Worm (Caenorhabditis elegans): ENCODE results near the gene grl-27.

The grl-27 gene

DNA sequence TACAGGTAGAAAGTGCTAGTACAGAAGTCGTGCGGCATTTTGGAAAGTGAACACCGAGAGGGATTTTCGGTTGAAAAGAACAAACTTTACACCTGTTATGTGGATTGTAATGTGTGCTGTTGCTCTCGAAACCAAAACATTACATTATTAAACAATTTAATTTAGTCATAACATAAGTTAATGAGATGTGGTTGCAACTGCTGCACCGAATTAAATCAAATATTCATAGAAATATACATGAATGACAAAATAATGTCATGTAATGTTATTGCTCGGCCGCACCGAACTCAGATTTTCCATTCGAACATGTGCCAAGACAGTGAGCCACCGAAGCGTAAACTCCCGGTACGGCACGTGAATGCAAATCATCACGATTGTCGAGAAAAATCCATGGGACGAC, 19.3 kb upstream of the grl-27 start, which contains the start of gene srh-213:
Gene srh-213, minus strand, starts transcription at position 101 of the 400 bp plus-strand sequence.
- no peak for TF ChIP-seq tab-1 (GFP tag; IDR thresholded peaks at IDR 0.05)
- no peak for TF ChIP-seq T22C8.4 (GFP tag; IDR thresholded peaks at IDR 0.05)
- no peak for TF ChIP-seq ref-1 (GFP tag; conservative IDR thresholded peaks at IDR 0.05)
- no peak for TF ChIP-seq ztf-29 (GFP tag; IDR thresholded peaks at IDR 0.05)
- TF ChIP-seq flt-1 (GFP tag; IDR thresholded peaks at IDR 0.05) = no peak
- no peak for TF ChIP-seq klf-2 (GFP tag; conservative IDR thresholded peaks at IDR 0.05)
- TF ChIP-seq ztf-23 (GFP tag; IDR thresholded peaks at IDR 0.05) = no peak
- TF ChIP-seq cog-1 (tag; optimal IDR thresholded peaks at IDR 0.05) = no peak
- TF ChIP-seq med-1 (GFP tag; optimal IDR thresholded peaks at IDR 0.05; ENCODE audit: insufficient read depth) = no peak

DNA sequence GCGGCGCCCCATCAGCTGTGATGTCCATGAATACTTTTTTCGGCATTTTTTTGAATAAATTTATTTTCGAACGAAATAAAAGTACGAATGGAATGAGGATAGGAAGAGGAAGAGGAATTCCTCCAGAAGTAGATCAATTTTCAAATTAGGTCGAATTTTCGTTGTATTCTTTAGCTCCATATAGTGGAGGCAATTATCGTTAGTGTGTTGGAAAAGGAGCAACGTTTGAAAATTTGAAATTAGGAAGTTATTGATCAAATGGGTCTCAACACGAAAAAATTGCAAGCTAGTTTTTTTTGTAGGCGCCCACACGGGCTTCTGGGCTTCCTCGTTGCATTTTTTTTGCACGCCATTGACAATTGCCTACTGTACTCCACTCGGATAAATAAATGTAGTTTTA, 16.4 kb upstream of the grl-27 start, which contains the start of gene T22F3.12:
Gene T22F3.12, minus strand, starts transcription at position 101 of the 400 bp plus-strand sequence.
- TF ChIP-seq ref-1 (GFP tag; conservative IDR thresholded peaks at IDR 0.05) = no peak
- TF ChIP-seq ztf-23 (GFP tag; IDR thresholded peaks at IDR 0.05) = no peak
- no peak for TF ChIP-seq flt-1 (GFP tag; IDR thresholded peaks at IDR 0.05)

DNA sequence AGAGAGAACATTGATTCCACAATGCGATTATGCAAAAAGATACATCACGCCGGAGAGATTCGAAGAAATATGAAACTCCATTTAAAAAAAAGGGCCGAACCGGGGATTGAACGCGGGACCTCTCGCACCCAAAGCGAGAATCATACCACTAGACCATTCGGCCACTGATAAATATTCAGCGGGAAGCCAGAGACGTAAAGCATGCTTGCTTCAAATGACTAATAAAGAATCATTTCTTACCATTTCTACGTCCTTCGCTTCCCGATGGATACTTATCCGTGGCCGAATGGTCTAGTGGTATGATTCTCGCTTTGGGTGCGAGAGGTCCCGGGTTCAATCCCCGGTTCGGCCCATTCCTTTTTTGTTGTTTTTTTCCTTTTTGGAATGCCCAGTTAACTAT, 12.6 kb upstream of the grl-27 start:
- TF ChIP-seq med-1 (GFP tag; optimal IDR thresholded peaks at IDR 0.05; ENCODE audit: insufficient read depth) = no peak
- TF ChIP-seq cog-1 (tag; optimal IDR thresholded peaks at IDR 0.05) = no peak
- no peak for TF ChIP-seq klf-2 (GFP tag; conservative IDR thresholded peaks at IDR 0.05)
- no peak for TF ChIP-seq T22C8.4 (GFP tag; IDR thresholded peaks at IDR 0.05)
- no peak for TF ChIP-seq ref-1 (GFP tag; conservative IDR thresholded peaks at IDR 0.05)
- no peak for TF ChIP-seq ztf-23 (GFP tag; IDR thresholded peaks at IDR 0.05)
- TF ChIP-seq flt-1 (GFP tag; IDR thresholded peaks at IDR 0.05) = no peak
- TF ChIP-seq tab-1 (GFP tag; IDR thresholded peaks at IDR 0.05) = no peak
- TF ChIP-seq ztf-29 (GFP tag; IDR thresholded peaks at IDR 0.05) = no peak

- TF ChIP-seq klf-2 (GFP tag; conservative IDR thresholded peaks at IDR 0.05) = 0 out of 2 replicates have a peak, but pooled peaks have one; percentile 57
- peak; percentile 81; the same call in 1 of the 2 replicates for TF ChIP-seq tab-1 (GFP tag; IDR thresholded peaks at IDR 0.05)
- TF ChIP-seq flt-1 (GFP tag; IDR thresholded peaks at IDR 0.05) = peak; percentile 74
- no peak for TF ChIP-seq ref-1 (GFP tag; conservative IDR thresholded peaks at IDR 0.05)
- TF ChIP-seq ztf-29 (GFP tag; IDR thresholded peaks at IDR 0.05) = peak; percentile 49; the same call in 1 of the 2 replicates
- no peak for TF ChIP-seq cog-1 (tag; optimal IDR thresholded peaks at IDR 0.05)
- TF ChIP-seq med-1 (GFP tag; optimal IDR thresholded peaks at IDR 0.05; ENCODE audit: insufficient read depth) = peak; percentile 66
- TF ChIP-seq T22C8.4 (GFP tag; IDR thresholded peaks at IDR 0.05) = 0 out of 2 replicates have a peak, but pooled peaks have one; percentile 15
- TF ChIP-seq ztf-23 (GFP tag; IDR thresholded peaks at IDR 0.05) = peak; percentile 76
Observed at ce11 chrV:3587633-3588032, 12.0 kb upstream of the grl-27 start.

- TF ChIP-seq klf-2 (GFP tag; conservative IDR thresholded peaks at IDR 0.05) (no peak), cog-1 (tag; optimal IDR thresholded peaks at IDR 0.05) (no peak), T22C8.4 (GFP tag; IDR thresholded peaks at IDR 0.05) (no peak), med-1 (GFP tag; optimal IDR thresholded peaks at IDR 0.05; ENCODE audit: insufficient read depth) (no peak)
Observed at ce11 chrV:3586014-3586689, 10.5 kb upstream of the grl-27 start, which contains the start of the genes rpl-11.1 and T22F3.2. TSS of gene rpl-11.1 (minus strand) at chrV:3586064. TSS of gene T22F3.2 (plus strand) at chrV:3586639.

DNA sequence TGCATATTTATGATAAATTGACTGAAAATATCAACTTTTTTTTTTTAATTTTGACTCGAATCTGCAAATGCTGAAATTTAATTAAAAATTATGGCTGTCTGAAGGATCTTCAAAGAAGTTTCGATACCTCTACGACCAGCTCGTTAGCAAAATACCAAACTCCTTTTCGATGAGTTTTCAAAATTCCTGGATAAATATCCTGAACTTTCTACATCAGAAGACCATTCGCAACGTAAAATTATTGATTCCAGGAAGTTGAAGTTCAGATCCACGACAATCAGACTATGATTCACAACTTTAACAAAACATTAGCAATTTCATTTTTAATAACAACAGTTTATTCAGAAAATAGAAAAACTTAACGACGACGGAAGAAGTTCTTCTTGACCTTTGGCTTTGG, 9.4 kb upstream of the grl-27 start:
- TF ChIP-seq flt-1 (GFP tag; IDR thresholded peaks at IDR 0.05) (no peak), tab-1 (GFP tag; IDR thresholded peaks at IDR 0.05) (no peak), ztf-23 (GFP tag; IDR thresholded peaks at IDR 0.05) (no peak), T22C8.4 (GFP tag; IDR thresholded peaks at IDR 0.05) (no peak)

- TF ChIP-seq klf-2 (GFP tag; conservative IDR thresholded peaks at IDR 0.05) (no peak), tab-1 (GFP tag; IDR thresholded peaks at IDR 0.05) (no peak), ztf-23 (GFP tag; IDR thresholded peaks at IDR 0.05) (no peak), med-1 (GFP tag; optimal IDR thresholded peaks at IDR 0.05; ENCODE audit: insufficient read depth) (no peak), ref-1 (GFP tag; conservative IDR thresholded peaks at IDR 0.05) (no peak), T22C8.4 (GFP tag; IDR thresholded peaks at IDR 0.05) (no peak), ztf-29 (GFP tag; IDR thresholded peaks at IDR 0.05) (no peak), flt-1 (GFP tag; IDR thresholded peaks at IDR 0.05) (no peak), cog-1 (tag; optimal IDR thresholded peaks at IDR 0.05) (no peak)
Observed at ce11 chrV:3583622-3584021, 8.0 kb upstream of the grl-27 start.

DNA sequence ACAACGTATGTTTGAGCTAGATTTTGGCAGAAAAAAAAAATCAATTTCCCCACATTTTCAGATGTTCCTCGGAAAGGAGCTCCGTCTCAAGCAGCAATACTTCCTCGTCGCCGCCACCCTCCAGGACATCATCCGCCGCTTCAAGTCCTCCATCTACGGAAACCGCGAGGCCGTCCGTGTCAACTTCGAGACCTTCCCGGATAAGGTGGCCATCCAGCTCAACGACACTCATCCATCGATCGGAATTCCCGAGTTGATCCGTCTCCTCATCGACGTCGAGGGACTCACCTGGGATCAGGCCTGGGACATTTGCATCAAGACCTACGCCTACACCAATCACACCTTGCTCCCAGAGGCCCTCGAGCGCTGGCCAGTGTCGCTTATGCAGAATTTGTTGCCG, 7.0 kb upstream of the grl-27 start:
- TF ChIP-seq klf-2 (GFP tag; conservative IDR thresholded peaks at IDR 0.05) = no peak
- no peak for TF ChIP-seq ztf-23 (GFP tag; IDR thresholded peaks at IDR 0.05)
- no peak for TF ChIP-seq cog-1 (tag; optimal IDR thresholded peaks at IDR 0.05)
- TF ChIP-seq ref-1 (GFP tag; conservative IDR thresholded peaks at IDR 0.05) = no peak
- TF ChIP-seq tab-1 (GFP tag; IDR thresholded peaks at IDR 0.05) = no peak
- no peak for TF ChIP-seq med-1 (GFP tag; optimal IDR thresholded peaks at IDR 0.05; ENCODE audit: insufficient read depth)
- TF ChIP-seq T22C8.4 (GFP tag; IDR thresholded peaks at IDR 0.05) = no peak
- TF ChIP-seq ztf-29 (GFP tag; IDR thresholded peaks at IDR 0.05) = no peak
- TF ChIP-seq flt-1 (GFP tag; IDR thresholded peaks at IDR 0.05) = no peak

ce11 chrV:3582086-3582485, 6.4 kb upstream of the grl-27 start:
- TF ChIP-seq T22C8.4 (GFP tag; IDR thresholded peaks at IDR 0.05) (peak; percentile 45), ref-1 (GFP tag; conservative IDR thresholded peaks at IDR 0.05) (no peak)

- TF ChIP-seq flt-1 (GFP tag; IDR thresholded peaks at IDR 0.05) (no peak), cog-1 (tag; optimal IDR thresholded peaks at IDR 0.05) (no peak), tab-1 (GFP tag; IDR thresholded peaks at IDR 0.05) (no peak), klf-2 (GFP tag; conservative IDR thresholded peaks at IDR 0.05) (no peak), ztf-29 (GFP tag; IDR thresholded peaks at IDR 0.05) (no peak), ztf-23 (GFP tag; IDR thresholded peaks at IDR 0.05) (no peak), ref-1 (GFP tag; conservative IDR thresholded peaks at IDR 0.05) (no peak), T22C8.4 (GFP tag; IDR thresholded peaks at IDR 0.05) (no peak), med-1 (GFP tag; optimal IDR thresholded peaks at IDR 0.05; ENCODE audit: insufficient read depth) (no peak)
Observed at ce11 chrV:3581643-3582042, 6.0 kb upstream of the grl-27 start.
